Fruit fly (Drosophila melanogaster): Measurements from ENCODE around the gene Irk3.

Irk3 gene

dm6 chr2L:18702721-18703488 is 10.6 kb downstream of the Irk3 start, which contains the start of the genes CG10376 and CG10343 (continued):
- TF ChIP-seq CG1529 (GFP tag; optimal IDR thresholded peaks at IDR 0.05) (peak; percentile 62), CG8924 (tag; optimal IDR thresholded peaks at IDR 0.05) (peak; percentile 95), hbn (GFP tag; IDR thresholded peaks at IDR 0.05; ENCODE audit: partially characterized antibody) (no peak), CG18262 (tag; optimal IDR thresholded peaks at IDR 0.05) (peak; percentile 93), Hsf (GFP tag; optimal IDR thresholded peaks at IDR 0.05) (peak; percentile 67), gcm2 (GFP tag; optimal IDR thresholded peaks at IDR 0.05) (no peak), sr (GFP tag; IDR thresholded peaks at IDR 0.05) (no peak), otp (GFP tag; IDR thresholded peaks at IDR 0.05) (0 out of 3 replicates have a peak, but pooled peaks have one; percentile 25), pfk (GFP tag; optimal IDR thresholded peaks at IDR 0.05) (peak; percentile 27), Asciz (GFP tag; optimal IDR thresholded peaks at IDR 0.05) (peak; percentile 54), Ets97D (GFP tag; optimal IDR thresholded peaks at IDR 0.05) (peak; percentile 35), lmd (GFP tag; IDR thresholded peaks at IDR 0.05) (peak; percentile 92), zen2 (GFP tag; IDR thresholded peaks at IDR 0.05; ENCODE audit: partially characterized antibody) (no peak), tio (GFP tag; optimal IDR thresholded peaks at IDR 0.05) (peak; percentile 89), ewg (GFP tag; optimal IDR thresholded peaks at IDR 0.05) (peak; percentile 79), CG11398 (GFP tag; optimal IDR thresholded peaks at IDR 0.05) (peak; percentile 11), sqz (GFP tag; optimal IDR thresholded peaks at IDR 0.05) (peak; percentile 87), C15 (GFP tag; IDR thresholded peaks at IDR 0.05) (no peak; the same call in 2 of the 3 replicates), Doc2 (GFP tag; IDR thresholded peaks at IDR 0.05) (peak; percentile 36; the same call in 1 of the 2 replicates), Taf1 (GFP tag; IDR thresholded peaks at IDR 0.05) (peak; percentile 62), CG4730 (GFP tag; IDR thresholded peaks at IDR 0.05) (peak; percentile 81), Kr (GFP tag; optimal IDR thresholded peaks at IDR 0.05) (peak; percentile 15), CG10979 (tag; optimal IDR thresholded peaks at IDR 0.05) (peak; percentile 88), CG6813 (GFP tag; optimal IDR thresholded peaks at IDR 0.05) (peak; percentile 11), CG6765 (GFP tag; optimal IDR thresholded peaks at IDR 0.05) (peak; percentile 69), Fer2 (tag; optimal IDR thresholded peaks at IDR 0.05) (peak; percentile 88), CG9727 (GFP tag; optimal IDR thresholded peaks at IDR 0.05) (peak; percentile 89), wor (GFP tag; IDR thresholded peaks at IDR 0.05) (peak; percentile 83), pb (GFP tag; optimal IDR thresholded peaks at IDR 0.05) (no peak), Abd-B (GFP tag; optimal IDR thresholded peaks at IDR 0.05) (peak; percentile 98), Max (GFP tag; optimal IDR thresholded peaks at IDR 0.05) (peak; percentile 77), Ets65A (GFP tag) (peak; percentile 98), sisA (GFP tag; IDR thresholded peaks at IDR 0.05) (peak; percentile 86), CG9437 (GFP tag; optimal IDR thresholded peaks at IDR 0.05) (peak; percentile 81), repo (GFP tag; optimal IDR thresholded peaks at IDR 0.05) (no peak), cad (GFP tag; optimal IDR thresholded peaks at IDR 0.05) (no peak), jumu (GFP tag; optimal IDR thresholded peaks at IDR 0.05) (peak; percentile 22), Rfx (GFP tag; IDR thresholded peaks at IDR 0.05) (peak; percentile 88), tgo (GFP tag; IDR thresholded peaks at IDR 0.05) (peak; percentile 88), CG15073 (GFP tag; optimal IDR thresholded peaks at IDR 0.05) (peak; percentile 53), Xrp1 (GFP tag; IDR thresholded peaks at IDR 0.05) (peak; percentile 86), sima (GFP tag; optimal IDR thresholded peaks at IDR 0.05) (no peak), H15 (GFP tag; IDR thresholded peaks at IDR 0.05) (0 out of 3 replicates have a peak, but pooled peaks have one; percentile 72), gsb (GFP tag; IDR thresholded peaks at IDR 0.05) (peak; percentile 44; the same call in 1 of the 2 replicates), dysf (GFP tag; IDR thresholded peaks at IDR 0.05) (peak; percentile 93), Elba2 (GFP tag; optimal IDR thresholded peaks at IDR 0.05) (peak; percentile 43), Dip2 (GFP tag; IDR thresholded peaks at IDR 0.05) (0 out of 2 replicates have a peak, but pooled peaks have one; percentile 28), run (tag; optimal IDR thresholded peaks at IDR 0.05) (peak; percentile 66), Dbx (GFP tag; IDR thresholded peaks at IDR 0.05) (peak; percentile 90), E2f2 (GFP tag; IDR thresholded peaks at IDR 0.05) (peak; percentile 45; the same call in 1 of the 2 replicates)

Data from whole organism, embryonic.